Fruit fly (Drosophila melanogaster) whole organism: ENCODE measurements around the gene Ube3a.

ENCODE experiments used
- CG8478 ChIP-seq: fragments of >200 bp; optimal IDR thresholded peaks from 2 replicates; lab custom pipeline; 2018; ENCODE audit warnings: inconsistent platforms
- EcR ChIP-seq, 2 experiments: fragments of >200 bp; optimal IDR thresholded peaks; 2 replicates each; lab custom pipeline; 2017; ENCODE audit warnings: missing biosample characterization in 2 of 2, missing genetic modification characterization in 2 of 2, missing genetic modification reagents in 2 of 2
- pan ChIP-seq: fragments of >200 bp; optimal IDR thresholded peaks from 2 replicates; lab custom pipeline; 2017

- TF ChIP-seq pan (lab: Kevin White, UChicago) (no peak), EcR (GFP tag; optimal IDR thresholded peaks at IDR 0.05; lab: Kevin White, UChicago) (no peak), CG8478 (no peak)
Observed at dm6 chr3L:11237127-11237759, 26.9 kb upstream of the Ube3a start.
